Fruit fly (Drosophila melanogaster): ENCODE data around the gene CG18178.

The CG18178 gene

dm6 chr3L:9751625-9752024 lies 32.7 kb upstream of the CG18178 start (continued):
- TF ChIP-seq Mrtf (GFP tag; IDR thresholded peaks at IDR 0.05) (no peak), gro (GFP tag; optimal IDR thresholded peaks at IDR 0.05) (no peak), E2f2 (GFP tag; IDR thresholded peaks at IDR 0.05) (no peak), CG16815 (GFP tag; optimal IDR thresholded peaks at IDR 0.05) (no peak), lbe (GFP tag; optimal IDR thresholded peaks at IDR 0.05) (no peak), CG5180 (GFP tag; optimal IDR thresholded peaks at IDR 0.05) (no peak), slbo (GFP tag; IDR thresholded peaks at IDR 0.05) (peak; percentile 36; the same call in 1 of the 2 replicates), CG7987 (GFP tag; optimal IDR thresholded peaks at IDR 0.05) (no peak), gcm2 (GFP tag; optimal IDR thresholded peaks at IDR 0.05) (no peak), CG11085 (GFP tag; IDR thresholded peaks at IDR 0.05) (no peak), chm (GFP tag; IDR thresholded peaks at IDR 0.05) (no peak), Jarid2 (GFP tag; optimal IDR thresholded peaks at IDR 0.05) (no peak), CG11456 (GFP tag; IDR thresholded peaks at IDR 0.05) (peak; percentile 10; the same call in 1 of the 3 replicates), Fer3 (tag; optimal IDR thresholded peaks at IDR 0.05) (no peak), disco-r (GFP tag; optimal IDR thresholded peaks at IDR 0.05) (no peak), insv (GFP tag; optimal IDR thresholded peaks at IDR 0.05) (no peak), Dref (GFP tag; IDR thresholded peaks at IDR 0.05) (no peak), ATbp (GFP tag; optimal IDR thresholded peaks at IDR 0.05) (no peak), dmrt11E (tag; optimal IDR thresholded peaks at IDR 0.05) (no peak), fd64A (GFP tag; optimal IDR thresholded peaks at IDR 0.05) (no peak), CG33557 (GFP tag; optimal IDR thresholded peaks at IDR 0.05) (no peak), CG4424 (GFP tag; optimal IDR thresholded peaks at IDR 0.05) (no peak), CTCF (GFP tag; optimal IDR thresholded peaks at IDR 0.05) (peak; percentile 91), CG5245 (GFP tag; optimal IDR thresholded peaks at IDR 0.05) (no peak), CG14050 (GFP tag; IDR thresholded peaks at IDR 0.05) (no peak), chif (GFP tag; optimal IDR thresholded peaks at IDR 0.05) (no peak), Gug (GFP tag; IDR thresholded peaks at IDR 0.05) (no peak), CG3726 (GFP tag; IDR thresholded peaks at IDR 0.05) (no peak), CG6813 (GFP tag; optimal IDR thresholded peaks at IDR 0.05) (no peak), prd (optimal IDR thresholded peaks at IDR 0.05) (no peak), prd (GFP tag; IDR thresholded peaks at IDR 0.05) (0 out of 3 replicates have a peak, but pooled peaks have one; percentile 4), chn (GFP tag; optimal IDR thresholded peaks at IDR 0.05) (no peak), ase (GFP tag; IDR thresholded peaks at IDR 0.05) (no peak), CG32767 (GFP tag; IDR thresholded peaks at IDR 0.05) (no peak), ham (GFP tag; IDR thresholded peaks at IDR 0.05) (no peak), Side (GFP tag; optimal IDR thresholded peaks at IDR 0.05) (no peak), pita (GFP tag; optimal IDR thresholded peaks at IDR 0.05) (peak; percentile 56), crc (GFP tag; optimal IDR thresholded peaks at IDR 0.05) (no peak), CG12219 (GFP tag; optimal IDR thresholded peaks at IDR 0.05) (no peak), CG3163 (GFP tag; optimal IDR thresholded peaks at IDR 0.05) (no peak)

dm6 chr3L:9745393-9745792 lies 26.4 kb upstream of the CG18178 start:
- TF ChIP-seq Drgx (GFP tag; IDR thresholded peaks at IDR 0.05) (peak; percentile 79), bsh (GFP tag; optimal IDR thresholded peaks at IDR 0.05) (peak; percentile 8 to 9), oc (tag; optimal IDR thresholded peaks at IDR 0.05) (no peak), exex (tag; optimal IDR thresholded peaks at IDR 0.05) (no peak), CG2712 (tag; optimal IDR thresholded peaks at IDR 0.05) (peak; percentile 31), Trl (optimal IDR thresholded peaks at IDR 0.05) (no peak), Trl (GFP tag; optimal IDR thresholded peaks at IDR 0.05) (no peak), stc (GFP tag; IDR thresholded peaks at IDR 0.05) (no peak), sens (GFP tag) (peak; percentile 66), sqz (GFP tag; optimal IDR thresholded peaks at IDR 0.05) (no peak), ems (GFP tag; optimal IDR thresholded peaks at IDR 0.05) (no peak), Blimp-1 (GFP tag; optimal IDR thresholded peaks at IDR 0.05) (peak; percentile 11)

Measured in whole organism, embryonic.